Worm (Caenorhabditis elegans) whole organism, L1 larva: ENCODE results near the gene col-41.

ENCODE experiments used
- ceh-8 ChIP-seq: fragments of 200-800 bp; sonication (Bioruptor generic); optimal IDR thresholded peaks from 2 replicates; lab custom pipeline; 2018; ENCODE audit warnings: mild to moderate bottlenecking, missing genetic modification characterization, moderate library complexity, missing compliant biosample characterization
- nhr-77 ChIP-seq: fragments of 150-350 bp; optimal IDR thresholded peaks from 2 replicates; lab custom pipeline; 2014; ENCODE audit warnings: missing biosample characterization, missing genetic modification characterization

ce11 chrX:15224128-15224527, 47.8 kb upstream of the col-41 start:
- TF ChIP-seq nhr-77 (tag; lab: Kevin White, UChicago) (no peak), ceh-8 (GFP tag; lab: Kevin White, UChicago) (no peak)
